Fruit fly (Drosophila melanogaster): Measurements from ENCODE around the gene Ctl2.
A peak's percentile ranks its signal among the peaks of the same experiment; 100 is the strongest.

Gene Ctl2

dm6 chr3R:29151621-29152092 is 28.5 kb downstream of the Ctl2 start, which contains the start of gene eIF2D (continued):
- TF ChIP-seq Atf-2 (GFP tag; optimal IDR thresholded peaks at IDR 0.05) = no peak
- TF ChIP-seq crp (GFP tag; optimal IDR thresholded peaks at IDR 0.05) = peak in 1 of 2 experiments; percentile 57
- TF ChIP-seq amos (GFP tag; IDR thresholded peaks at IDR 0.05; ENCODE audit: partially characterized antibody) = no peak
- TF ChIP-seq Neu2 (GFP tag; optimal IDR thresholded peaks at IDR 0.05; ENCODE audit: borderline replicate concordance) = no peak
- TF ChIP-seq CG3407 (GFP tag; optimal IDR thresholded peaks at IDR 0.05) = no peak
- TF ChIP-seq lmd (GFP tag; IDR thresholded peaks at IDR 0.05) = peak; percentile 40; the same call in 1 of the 2 replicates
- TF ChIP-seq CG17802 (tag; optimal IDR thresholded peaks at IDR 0.05) = no peak
- TF ChIP-seq CG11695 (GFP tag; IDR thresholded peaks at IDR 0.05) = peak; percentile 78
- TF ChIP-seq bsh (GFP tag; optimal IDR thresholded peaks at IDR 0.05) = peak; percentile 1 to 61
- no peak for TF ChIP-seq hb (GFP tag; IDR thresholded peaks at IDR 0.05; ENCODE audit: partially characterized antibody)
- TF ChIP-seq CG13424 (tag; optimal IDR thresholded peaks at IDR 0.05) = peak; percentile 62
- no peak for TF ChIP-seq CG8944 (GFP tag; optimal IDR thresholded peaks at IDR 0.05)
- no peak for TF ChIP-seq Hey (tag; optimal IDR thresholded peaks at IDR 0.05)
- TF ChIP-seq abd-A (tag; optimal IDR thresholded peaks at IDR 0.05) = no peak
- no peak for TF ChIP-seq shn (GFP tag; optimal IDR thresholded peaks at IDR 0.05)
- TF ChIP-seq Atf3 (GFP tag; optimal IDR thresholded peaks at IDR 0.05) = no peak
- peak; percentile 36 for TF ChIP-seq CG12155 (GFP tag; optimal IDR thresholded peaks at IDR 0.05)
- TF ChIP-seq HLH4C (GFP tag; IDR thresholded peaks at IDR 0.05; ENCODE audit: partially characterized antibody) = no peak
- peak; percentile 20 for TF ChIP-seq CG18476 (GFP tag; optimal IDR thresholded peaks at IDR 0.05)
- peak; percentile 36 for TF ChIP-seq CG12769 (tag; optimal IDR thresholded peaks at IDR 0.05)
- TF ChIP-seq chn (GFP tag; optimal IDR thresholded peaks at IDR 0.05) = peak; percentile 54
- TF ChIP-seq Dp (GFP tag; optimal IDR thresholded peaks at IDR 0.05) = peak; percentile 1
- TF ChIP-seq nerfin-2 (GFP tag; IDR thresholded peaks at IDR 0.05; ENCODE audit: partially characterized antibody) = no peak
- TF ChIP-seq CG8281 (tag; optimal IDR thresholded peaks at IDR 0.05) = no peak
- TF ChIP-seq zen (tag; optimal IDR thresholded peaks at IDR 0.05) = peak; percentile 56
- TF ChIP-seq pita (GFP tag; optimal IDR thresholded peaks at IDR 0.05) = no peak
- TF ChIP-seq CG16779 (GFP tag; IDR thresholded peaks at IDR 0.05) = 0 out of 2 replicates have a peak, but pooled peaks have one; percentile 14
- peak; percentile 72 for TF ChIP-seq chm (GFP tag; IDR thresholded peaks at IDR 0.05)
- TF ChIP-seq Six4 (GFP tag; optimal IDR thresholded peaks at IDR 0.05) = peak; percentile 51
- TF ChIP-seq CG9817 (tag; optimal IDR thresholded peaks at IDR 0.05) = peak; percentile 46
- TF ChIP-seq CG7839 (tag; optimal IDR thresholded peaks at IDR 0.05) = peak; percentile 67
- no peak for TF ChIP-seq Usf (GFP tag; optimal IDR thresholded peaks at IDR 0.05)
- TF ChIP-seq CrebB (tag; optimal IDR thresholded peaks at IDR 0.05) = peak; percentile 40
- peak; percentile 54 for TF ChIP-seq CG9727 (GFP tag; optimal IDR thresholded peaks at IDR 0.05)
- TF ChIP-seq eve (GFP tag; optimal IDR thresholded peaks at IDR 0.05) = no peak
- no peak for TF ChIP-seq pum (GFP tag; optimal IDR thresholded peaks at IDR 0.05)
- peak; percentile 33 for TF ChIP-seq Dek (tag; optimal IDR thresholded peaks at IDR 0.05)
- peak; percentile 63 for TF ChIP-seq slbo (GFP tag; IDR thresholded peaks at IDR 0.05)
- peak; percentile 28 for TF ChIP-seq jumu (GFP tag; optimal IDR thresholded peaks at IDR 0.05)
- TF ChIP-seq Tbp (GFP tag; optimal IDR thresholded peaks at IDR 0.05) = no peak
- peak; percentile 34 for TF ChIP-seq BEAF-32 (GFP tag; optimal IDR thresholded peaks at IDR 0.05)
- TF ChIP-seq dimm (GFP tag; IDR thresholded peaks at IDR 0.05) = 0 out of 2 replicates have a peak, but pooled peaks have one; percentile 14
- no peak for TF ChIP-seq hkb (optimal IDR thresholded peaks at IDR 0.05)
- peak; percentile 75 for TF ChIP-seq hkb (GFP tag; IDR thresholded peaks at IDR 0.05)
- TF ChIP-seq Med (GFP tag) = peak; percentile 87
- TF ChIP-seq CG8388 (GFP tag; optimal IDR thresholded peaks at IDR 0.05) = peak; percentile 45
- peak; percentile 50 for TF ChIP-seq Nf-YC (tag; optimal IDR thresholded peaks at IDR 0.05)
- TF ChIP-seq Awh (GFP tag; IDR thresholded peaks at IDR 0.05) = peak; percentile 47; the same call in 1 of the 2 replicates
- peak; percentile 8 for TF ChIP-seq MTF-1 (GFP tag; optimal IDR thresholded peaks at IDR 0.05; ENCODE audit: borderline replicate concordance)
- no peak for TF ChIP-seq HLHmδ (GFP tag; optimal IDR thresholded peaks at IDR 0.05)
